Fruit fly (Drosophila melanogaster) whole organism, embryonic: ENCODE results near the gene Tailor.

Source experiments
- Antp ChIP-seq: fragments of 200-800 bp; sonication (Bioruptor generic); optimal IDR thresholded peaks from 3 replicates; lab custom pipeline; 2016; ENCODE audit warnings: missing biosample characterization, missing genetic modification characterization
- CG10366 ChIP-seq: fragments of 200-800 bp; sonication (Bioruptor generic); IDR thresholded peaks from 2 replicates; pipeline ENCODE4 v1.3.6; 2022; ENCODE audit warnings: missing biosample characterization, missing genetic modification characterization
- CG11504 ChIP-seq: fragments of 200-800 bp; sonication (Bioruptor generic); optimal IDR thresholded peaks from 3 replicates; lab custom pipeline; 2019; ENCODE audit warnings: missing biosample characterization, mild to moderate bottlenecking, missing genetic modification characterization, moderate library complexity
- CG12391 ChIP-seq: fragments of 200-800 bp; sonication (Bioruptor generic); optimal IDR thresholded peaks from 3 replicates; lab custom pipeline; 2018; ENCODE audit warnings: missing biosample characterization, mild to moderate bottlenecking, missing genetic modification characterization, moderate library complexity
- CG12769 ChIP-seq: fragments of 200-800 bp; sonication (Bioruptor generic); optimal IDR thresholded peaks from 2 replicates; lab custom pipeline; 2019; ENCODE audit warnings: missing biosample characterization, mild to moderate bottlenecking, missing genetic modification characterization, moderate library complexity
- CG15514 ChIP-seq: fragments of 200-800 bp; sonication (Bioruptor generic); optimal IDR thresholded peaks from 3 replicates; lab custom pipeline; 2017; ENCODE audit warnings: missing biosample characterization, missing genetic modification characterization, mild to moderate bottlenecking, moderate library complexity, missing genetic modification reagents
- CG18476 ChIP-seq: fragments of 200-800 bp; sonication (Bioruptor generic); optimal IDR thresholded peaks from 2 replicates; lab custom pipeline; 2016; ENCODE audit warnings: missing biosample characterization, mild to moderate bottlenecking, missing genetic modification characterization
- CG2875 ChIP-seq: fragments of 200-800 bp; sonication (Bioruptor generic); optimal IDR thresholded peaks from 2 replicates; lab custom pipeline; 2017; ENCODE audit warnings: missing biosample characterization, mild to moderate bottlenecking, missing genetic modification characterization, missing genetic modification reagents
- CG31388 ChIP-seq: fragments of 200-800 bp; sonication (Bioruptor generic); optimal IDR thresholded peaks from 2 replicates; lab custom pipeline; 2016; ENCODE audit warnings: missing biosample characterization, missing genetic modification characterization
- CG34422 ChIP-seq: fragments of 200-800 bp; sonication (Bioruptor generic); IDR thresholded peaks from 3 replicates; pipeline ENCODE4 v1.3.6; 2022; ENCODE audit warnings: missing biosample characterization, missing genetic modification characterization
- CG4360 ChIP-seq: fragments of 200-800 bp; sonication (Bioruptor generic); IDR thresholded peaks from 2 replicates; pipeline ENCODE4 v1.3.6; 2022; ENCODE audit warnings: missing biosample characterization, missing genetic modification characterization
- CG4424 ChIP-seq: fragments of 200-800 bp; sonication (Bioruptor generic); optimal IDR thresholded peaks from 3 replicates; lab custom pipeline; 2016; ENCODE audit warnings: missing biosample characterization, missing genetic modification characterization
- CG4730 ChIP-seq: fragments of 200-800 bp; sonication (Bioruptor generic); IDR thresholded peaks from 2 replicates; pipeline ENCODE4 v1.3.6; 2022; ENCODE audit warnings: missing biosample characterization, missing genetic modification characterization
- CG7839 ChIP-seq: fragments of 200-800 bp; sonication (Bioruptor generic); optimal IDR thresholded peaks from 3 replicates; lab custom pipeline; 2018; ENCODE audit warnings: missing biosample characterization, mild to moderate bottlenecking, missing genetic modification characterization, moderate library complexity
- CG8290 ChIP-seq, 3 experiments: fragments of 200-800 bp; sonication (Bioruptor generic); optimal IDR thresholded peaks; 2 replicates each; lab custom pipeline; 2016 to 2019; ENCODE audit warnings: missing biosample characterization in 3 of 3, missing genetic modification characterization in 3 of 3, mild to moderate bottlenecking in 2 of 3, moderate library complexity in 1 of 3
- CG8388 ChIP-seq: fragments of 200-800 bp; sonication (Bioruptor generic); optimal IDR thresholded peaks from 2 replicates; lab custom pipeline; 2019; ENCODE audit warnings: missing biosample characterization, mild to moderate bottlenecking, missing genetic modification characterization, moderate library complexity
- CG9817 ChIP-seq: fragments of 200-800 bp; sonication (Bioruptor generic); optimal IDR thresholded peaks from 2 replicates; lab custom pipeline; 2018; ENCODE audit warnings: missing biosample characterization, mild to moderate bottlenecking, missing genetic modification characterization, moderate library complexity
- Deaf1 ChIP-seq: fragments of 200-800 bp; optimal IDR thresholded peaks from 3 replicates; lab custom pipeline; 2019; ENCODE audit warnings: missing biosample characterization, mild to moderate bottlenecking, missing genetic modification characterization, moderate library complexity
- Dip2 ChIP-seq: fragments of 200-800 bp; sonication (Bioruptor generic); IDR thresholded peaks from 2 replicates; pipeline ENCODE4 v1.3.6; 2022; ENCODE audit warnings: missing biosample characterization, missing genetic modification characterization
- Ets65A ChIP-seq: fragments of 200-800 bp; sonication (Bioruptor generic); peaks from one replicate; lab custom pipeline; 2016; ENCODE audit warnings: missing biosample characterization, missing genetic modification characterization
- GATAe ChIP-seq: fragments of 200-800 bp; sonication (Bioruptor generic); conservative IDR thresholded peaks from 2 replicates; pipeline ENCODE4 v1.3.6; 2022; ENCODE audit warnings: missing biosample characterization, missing genetic modification characterization
- HLH4C ChIP-seq: fragments of 200-800 bp; sonication (Bioruptor generic); IDR thresholded peaks from 3 replicates; pipeline ENCODE4 v1.3.6; 2022; ENCODE audit warnings: missing biosample characterization, missing genetic modification characterization; ENCODE audit not compliant: partially characterized antibody
- Hmr ChIP-seq: fragments of 200-800 bp; sonication (Bioruptor generic); optimal IDR thresholded peaks from 3 replicates; lab custom pipeline; 2017; ENCODE audit warnings: mild to moderate bottlenecking, missing biosample characterization, missing genetic modification reagents, missing genetic modification characterization
- Hr78 ChIP-seq, 2 experiments: fragments of 200-800 bp in 1 of 2; fragments of >200 bp in 1 of 2; sonication (Bioruptor generic) in 1 of 2; optimal IDR thresholded peaks; 2 replicates each; lab custom pipeline; 2017 to 2019; ENCODE audit warnings: missing biosample characterization in 2 of 2, missing genetic modification characterization in 2 of 2, mild to moderate bottlenecking in 1 of 2, moderate library complexity in 1 of 2
- Med ChIP-seq: fragments of 200-800 bp; sonication (Bioruptor generic); peaks from one replicate; lab custom pipeline; 2016; ENCODE audit warnings: missing biosample characterization, missing genetic modification characterization, mild to moderate bottlenecking, inconsistent platforms, moderate library complexity
- NFAT ChIP-seq: fragments of 200-800 bp; sonication (Bioruptor generic); IDR thresholded peaks from 2 replicates; pipeline ENCODE4 v1.3.6; 2022; ENCODE audit warnings: missing biosample characterization, missing genetic modification characterization
- Neu2 ChIP-seq: fragments of 200-800 bp; sonication (Bioruptor generic); optimal IDR thresholded peaks from 3 replicates; lab custom pipeline; 2016; ENCODE audit warnings: missing biosample characterization, missing genetic modification characterization, borderline replicate concordance
- Side ChIP-seq: fragments of 200-800 bp; sonication (Bioruptor generic); optimal IDR thresholded peaks from 2 replicates; lab custom pipeline; 2016; ENCODE audit warnings: missing biosample characterization, missing genetic modification characterization
- YL-1 ChIP-seq: fragments of 200-800 bp; sonication (Bioruptor generic); optimal IDR thresholded peaks from 3 replicates; lab custom pipeline; 2017; ENCODE audit warnings: missing biosample characterization, mild to moderate bottlenecking, missing genetic modification characterization
- bsh ChIP-seq, 2 experiments: fragments of 200-800 bp; sonication (Bioruptor generic); optimal IDR thresholded peaks; 2 replicates each; lab custom pipeline; 2017 to 2018; ENCODE audit warnings: mild to moderate bottlenecking in 2 of 2, missing biosample characterization in 2 of 2, missing genetic modification characterization in 2 of 2, moderate library complexity in 1 of 2
- btn ChIP-seq: fragments of 200-800 bp; sonication (Bioruptor generic); optimal IDR thresholded peaks from 2 replicates; lab custom pipeline; 2016; ENCODE audit warnings: missing biosample characterization, missing genetic modification characterization
- cad ChIP-seq: fragments of >200 bp; optimal IDR thresholded peaks from 2 replicates; lab custom pipeline; 2017; ENCODE audit warnings: missing biosample characterization, missing genetic modification characterization
- cato ChIP-seq: fragments of 200-800 bp; sonication (Bioruptor generic); optimal IDR thresholded peaks from 2 replicates; lab custom pipeline; 2016; ENCODE audit warnings: missing biosample characterization, missing genetic modification characterization, borderline replicate concordance
- cg ChIP-seq: fragments of 200-800 bp; sonication (Bioruptor generic); optimal IDR thresholded peaks from 3 replicates; lab custom pipeline; 2019; ENCODE audit warnings: missing biosample characterization, mild to moderate bottlenecking, missing genetic modification characterization, moderate library complexity
- chn ChIP-seq: fragments of 200-800 bp; sonication (Bioruptor generic); optimal IDR thresholded peaks from 2 replicates; lab custom pipeline; 2016; ENCODE audit warnings: missing biosample characterization, missing genetic modification characterization
- ems ChIP-seq: fragments of 200-800 bp; sonication (Bioruptor generic); optimal IDR thresholded peaks from 3 replicates; lab custom pipeline; 2016; ENCODE audit warnings: missing biosample characterization, missing genetic modification characterization
- fru ChIP-seq: fragments of >200 bp; optimal IDR thresholded peaks from 2 replicates; lab custom pipeline; 2017
- gcm2 ChIP-seq: fragments of 200-800 bp; sonication (Bioruptor generic); optimal IDR thresholded peaks from 2 replicates; lab custom pipeline; 2016; ENCODE audit warnings: missing biosample characterization, missing genetic modification characterization
- gsb ChIP-seq: fragments of 200-800 bp; sonication (Bioruptor generic); IDR thresholded peaks from 2 replicates; pipeline ENCODE4 v1.3.6; 2022; ENCODE audit warnings: missing biosample characterization, missing genetic modification characterization
- her ChIP-seq: fragments of 200-800 bp; sonication (Bioruptor generic); optimal IDR thresholded peaks from 2 replicates; lab custom pipeline; 2016; ENCODE audit warnings: missing biosample characterization, missing genetic modification characterization
- ind ChIP-seq: fragments of 200-800 bp; sonication (Bioruptor generic); optimal IDR thresholded peaks from 3 replicates; lab custom pipeline; 2016; ENCODE audit warnings: missing biosample characterization, missing genetic modification characterization
- jigr1 ChIP-seq: fragments of 200-800 bp; sonication (Bioruptor generic); IDR thresholded peaks from 3 replicates; pipeline ENCODE4 v1.3.6; 2022; ENCODE audit warnings: missing biosample characterization, missing genetic modification characterization
- pho ChIP-seq: fragments of 200-800 bp; sonication (Bioruptor generic); optimal IDR thresholded peaks from 2 replicates; lab custom pipeline; 2016; ENCODE audit warnings: missing biosample characterization, missing genetic modification characterization
- scrt ChIP-seq: fragments of 200-800 bp; sonication (Bioruptor generic); optimal IDR thresholded peaks from 2 replicates; lab custom pipeline; 2018; ENCODE audit warnings: missing biosample characterization, mild to moderate bottlenecking, missing genetic modification characterization, moderate library complexity
- sd ChIP-seq: fragments of 200-800 bp; sonication (Bioruptor generic); optimal IDR thresholded peaks from 3 replicates; lab custom pipeline; 2018; ENCODE audit warnings: missing biosample characterization, mild to moderate bottlenecking, missing genetic modification characterization, moderate library complexity
- shn ChIP-seq: fragments of 200-800 bp; sonication (Bioruptor generic); optimal IDR thresholded peaks from 3 replicates; lab custom pipeline; 2016; ENCODE audit warnings: missing biosample characterization, missing genetic modification characterization
- sr ChIP-seq: fragments of 200-800 bp; sonication (Bioruptor generic); IDR thresholded peaks from 3 replicates; pipeline ENCODE4 v1.3.6; 2022; ENCODE audit warnings: missing biosample characterization, missing genetic modification characterization
- tll ChIP-seq, 2 experiments: fragments of 200-800 bp in 1 of 2; fragments of >200 bp in 1 of 2; sonication (Bioruptor generic) in 1 of 2; optimal IDR thresholded peaks; 2 replicates each; lab custom pipeline; 2017 to 2019; ENCODE audit warnings: missing biosample characterization in 2 of 2, missing genetic modification characterization in 2 of 2, mild to moderate bottlenecking in 1 of 2, moderate library complexity in 1 of 2
- wdn ChIP-seq: fragments of 200-800 bp; sonication (Bioruptor generic); IDR thresholded peaks from 2 replicates; pipeline ENCODE4 v1.3.6; 2022; ENCODE audit warnings: missing biosample characterization, missing genetic modification characterization
- wor ChIP-seq: fragments of 200-800 bp; sonication (Bioruptor generic); IDR thresholded peaks from 2 replicates; pipeline ENCODE4 v1.3.6; 2022; ENCODE audit warnings: missing biosample characterization, missing genetic modification characterization

The Tailor gene

DNA sequence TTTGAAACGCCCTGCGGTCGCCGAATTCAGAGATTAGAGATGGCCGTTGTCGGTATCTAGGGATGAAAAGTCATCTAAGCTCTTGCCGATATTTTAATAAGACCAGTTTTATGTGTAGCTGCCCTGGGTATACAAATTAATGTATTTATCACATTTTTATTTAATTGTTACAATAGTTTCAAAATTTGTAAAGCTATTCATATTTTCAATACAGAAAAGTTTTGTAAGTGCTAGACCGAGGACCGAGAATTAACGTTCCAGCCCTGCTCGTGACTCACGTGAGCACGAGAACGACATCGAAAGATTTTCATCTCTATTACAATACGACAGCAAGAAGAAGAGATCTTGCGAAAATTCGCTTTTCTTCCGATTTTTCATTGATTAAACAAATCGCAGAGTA is 18.8 kb downstream of the Tailor start, which contains the start of the genes CG1105 and CG1965 (continued):
- TF ChIP-seq CG12391, result peak; percentile 97
- TF ChIP-seq NFAT (GFP tag; lab: Robert Waterston, UW), result peak; percentile 94
- TF ChIP-seq Ets65A (GFP tag; lab: Kevin White, UChicago), result peak; percentile 99
- TF ChIP-seq cad, result no peak
- TF ChIP-seq her, result peak; percentile 67
- no peak for TF ChIP-seq fru
- TF ChIP-seq Med (GFP tag; lab: Kevin White, UChicago), result peak; percentile 99
- peak; percentile 70 for TF ChIP-seq gcm2
- peak; percentile 65 for TF ChIP-seq GATAe
- TF ChIP-seq CG34422 (GFP tag; lab: Robert Waterston, UW), result peak; percentile 96
- peak; percentile 86 for TF ChIP-seq YL-1
- TF ChIP-seq CG9817, result peak; percentile 94
- TF ChIP-seq cato, result peak; percentile 94
- peak; percentile 95 for TF ChIP-seq pho (GFP tag; lab: Kevin White, UChicago)
- peak; percentile 70 for TF ChIP-seq btn (GFP tag; lab: Kevin White, UChicago)
- peak; percentile 95 for TF ChIP-seq HLH4C (GFP tag; lab: Robert Waterston, UW)
- peak; percentile 86 for TF ChIP-seq wor (GFP tag; lab: Robert Waterston, UW)
- TF ChIP-seq scrt (GFP tag; lab: Kevin White, UChicago), result peak; percentile 77
- peak in 1 of 2 experiments; percentile 91 for TF ChIP-seq bsh (GFP tag; optimal IDR thresholded peaks at IDR 0.05; lab: Kevin White, UChicago)
- peak; percentile 94 for TF ChIP-seq shn (GFP tag; lab: Kevin White, UChicago)
- TF ChIP-seq CG8388 (GFP tag; lab: Kevin White, UChicago), result peak; percentile 85
- TF ChIP-seq CG11504 (tag; lab: Kevin White, UChicago), result peak; percentile 90
- TF ChIP-seq sr (GFP tag; lab: Robert Waterston, UW), result no peak; the same call in 2 of the 3 replicates
- TF ChIP-seq CG10366 (GFP tag; lab: Robert Waterston, UW), result peak; percentile 92
- peak; percentile 91 for TF ChIP-seq Side
- TF ChIP-seq sd (tag; lab: Kevin White, UChicago), result peak; percentile 82
- TF ChIP-seq jigr1 (GFP tag; lab: Robert Waterston, UW), result peak; percentile 82; the same call in 2 of the 3 replicates
- peak; percentile 91 for TF ChIP-seq CG12769 (tag; lab: Kevin White, UChicago)
- TF ChIP-seq cg, result no peak
- TF ChIP-seq ind (GFP tag; lab: Kevin White, UChicago), result peak; percentile 97
- peak; percentile 58 for TF ChIP-seq CG4360 (GFP tag; lab: Robert Waterston, UW)
- peak; percentile 83 for TF ChIP-seq gsb (GFP tag; lab: Robert Waterston, UW)
- TF ChIP-seq CG7839 (tag; lab: Kevin White, UChicago), result peak; percentile 91
- peak; percentile 90 for TF ChIP-seq CG4730 (GFP tag; lab: Robert Waterston, UW)
- peak; percentile 91 for TF ChIP-seq Antp (GFP tag; lab: Kevin White, UChicago)
- TF ChIP-seq Deaf1, result peak; percentile 75
- peak; percentile 91 for TF ChIP-seq CG15514 (GFP tag; lab: Kevin White, UChicago)
- peak; percentile 90 for TF ChIP-seq CG31388 (GFP tag; lab: Kevin White, UChicago)
- TF ChIP-seq ems (GFP tag; lab: Kevin White, UChicago), result peak; percentile 94
- peak; percentile 79 for TF ChIP-seq wdn (GFP tag; lab: Robert Waterston, UW)
- peak in 1 of 2 experiments; percentile 32 for TF ChIP-seq Hr78 (GFP tag; optimal IDR thresholded peaks at IDR 0.05; lab: Kevin White, UChicago)
- TF ChIP-seq CG18476 (GFP tag; lab: Kevin White, UChicago), result peak; percentile 92
- peak; percentile 37; the same call in 1 of the 2 replicates for TF ChIP-seq Dip2 (GFP tag; lab: Robert Waterston, UW)
- peak; percentile 82 to 85 for TF ChIP-seq tll (GFP tag; optimal IDR thresholded peaks at IDR 0.05; lab: Kevin White, UChicago)
- TF ChIP-seq CG2875, result peak; percentile 57
- TF ChIP-seq CG8290 (GFP tag; optimal IDR thresholded peaks at IDR 0.05; lab: Kevin White, UChicago), result peak; percentile 91
- TF ChIP-seq CG8290 (tag; optimal IDR thresholded peaks at IDR 0.05; lab: Kevin White, UChicago), result peak; percentile 83
- peak; percentile 76 for TF ChIP-seq Neu2
- peak; percentile 95 for TF ChIP-seq CG4424
- TF ChIP-seq Hmr (GFP tag; lab: Kevin White, UChicago), result peak; percentile 94
- TF ChIP-seq chn (GFP tag; lab: Kevin White, UChicago), result peak; percentile 97
